Worm (Caenorhabditis elegans) whole organism, L1 larva: Measurements from ENCODE around the gene C46F2.1.

Experiments
- ceh-82 ChIP-seq, 3 experiments: fragments of 150-350 bp in 1 of 3; sonication (generic microtip) in 2 of 3; optimal IDR thresholded peaks; 2 replicates each; lab custom pipeline; 2014 to 2017; ENCODE audit warnings: missing biosample characterization in 3 of 3, missing genetic modification characterization in 3 of 3
- ces-1 ChIP-seq: fragments of 150-350 bp; optimal IDR thresholded peaks from 2 replicates; lab custom pipeline; 2014; ENCODE audit warnings: missing biosample characterization, missing genetic modification reagents, missing genetic modification characterization
- elt-2 ChIP-seq: sonication (generic microtip); optimal IDR thresholded peaks from 2 replicates; lab custom pipeline; 2016; ENCODE audit warnings: missing genetic modification characterization, mild to moderate bottlenecking, inconsistent platforms, missing compliant biosample characterization, missing genetic modification reagents
- elt-3 ChIP-seq, 6 experiments: fragments of 150-350 bp in 1 of 6; sonication (generic microtip); optimal IDR thresholded peaks; 2 replicates each; lab custom pipeline; 2017 to 2018; ENCODE audit warnings: missing biosample characterization in 6 of 6, missing genetic modification characterization in 6 of 6, inconsistent platforms in 1 of 6
- fos-1 ChIP-seq: fragments of 150-350 bp; optimal IDR thresholded peaks from 2 replicates; lab custom pipeline; 2014; ENCODE audit warnings: missing biosample characterization, missing genetic modification characterization
- isw-1 ChIP-seq: fragments of 200-800 bp; sonication (Bioruptor generic); IDR thresholded peaks from 2 replicates; pipeline ENCODE4 v1.3.6; 2022; ENCODE audit warnings: missing genetic modification characterization, missing compliant biosample characterization
- lin-39 ChIP-seq: fragments of 150-350 bp; optimal IDR thresholded peaks from 2 replicates; lab custom pipeline; 2014; ENCODE audit warnings: missing biosample characterization, missing genetic modification reagents, missing genetic modification characterization
- nhr-76 ChIP-seq: sonication (generic microtip); optimal IDR thresholded peaks from 2 replicates; lab custom pipeline; 2017; ENCODE audit warnings: missing biosample characterization, missing genetic modification characterization
- pag-3 ChIP-seq: sonication (generic microtip); optimal IDR thresholded peaks from 2 replicates; lab custom pipeline; 2017; ENCODE audit warnings: missing genetic modification characterization, mild to moderate bottlenecking, missing compliant biosample characterization, antibody characterized with exemption, borderline replicate concordance; ENCODE audit not compliant: insufficient read depth
- pqm-1 ChIP-seq: sonication (generic microtip); optimal IDR thresholded peaks from 3 replicates; lab custom pipeline; 2017; ENCODE audit warnings: missing biosample characterization, missing genetic modification characterization
- snpc-4 ChIP-seq: fragments of 150-350 bp; optimal IDR thresholded peaks from 2 replicates; lab custom pipeline; 2014; ENCODE audit warnings: missing biosample characterization, missing genetic modification characterization
- ztf-11 ChIP-seq, 2 experiments: sonication (generic microtip); optimal IDR thresholded peaks; 2 replicates each; lab custom pipeline; 2016 to 2017; ENCODE audit warnings: missing genetic modification characterization in 2 of 2, missing biosample characterization in 1 of 2, missing compliant biosample characterization in 1 of 2

DNA sequence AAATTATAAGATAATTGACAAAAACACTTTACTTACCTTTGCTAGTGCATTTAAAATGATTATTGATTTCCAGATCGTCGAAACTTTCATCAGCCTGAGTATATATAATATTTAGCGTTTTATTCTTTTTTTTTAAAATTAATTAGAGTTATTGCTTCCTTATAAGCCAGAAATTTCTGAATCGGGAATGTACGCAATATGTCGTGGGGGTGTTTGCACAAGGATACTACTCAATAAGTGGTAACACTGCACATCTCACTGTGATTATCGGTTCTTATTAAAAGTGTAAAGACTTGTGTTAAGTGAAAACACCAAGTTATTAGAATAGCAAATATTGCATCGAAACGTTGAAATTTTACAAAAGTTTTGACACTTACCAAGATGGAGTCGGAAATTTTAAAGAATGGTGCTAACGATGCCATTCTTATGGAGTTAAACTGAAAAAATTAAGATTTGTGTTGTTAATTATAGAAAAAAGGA lies 20.0 kb upstream of the C46F2.1 start, which contains the start of gene dim-1:
- TF ChIP-seq ceh-82 (tag; optimal IDR thresholded peaks at IDR 0.05; lab: Kevin White, UChicago) (no peak), snpc-4 (tag; lab: Kevin White, UChicago) (no peak), pqm-1 (tag; lab: Kevin White, UChicago) (no peak), elt-3 (tag; optimal IDR thresholded peaks at IDR 0.05; lab: Kevin White, UChicago) (no peak), fos-1 (tag; lab: Kevin White, UChicago) (no peak), ces-1 (GFP tag; lab: Kevin White, UChicago) (no peak), lin-39 (no peak), elt-2 (tag; lab: Kevin White, UChicago) (peak; percentile 4), isw-1 (no peak), nhr-76 (no peak), ztf-11 (tag; optimal IDR thresholded peaks at IDR 0.05; lab: Kevin White, UChicago) (no peak), pag-3 (tag; lab: Kevin White, UChicago) (no peak)
